In the genomic region with DNA sequence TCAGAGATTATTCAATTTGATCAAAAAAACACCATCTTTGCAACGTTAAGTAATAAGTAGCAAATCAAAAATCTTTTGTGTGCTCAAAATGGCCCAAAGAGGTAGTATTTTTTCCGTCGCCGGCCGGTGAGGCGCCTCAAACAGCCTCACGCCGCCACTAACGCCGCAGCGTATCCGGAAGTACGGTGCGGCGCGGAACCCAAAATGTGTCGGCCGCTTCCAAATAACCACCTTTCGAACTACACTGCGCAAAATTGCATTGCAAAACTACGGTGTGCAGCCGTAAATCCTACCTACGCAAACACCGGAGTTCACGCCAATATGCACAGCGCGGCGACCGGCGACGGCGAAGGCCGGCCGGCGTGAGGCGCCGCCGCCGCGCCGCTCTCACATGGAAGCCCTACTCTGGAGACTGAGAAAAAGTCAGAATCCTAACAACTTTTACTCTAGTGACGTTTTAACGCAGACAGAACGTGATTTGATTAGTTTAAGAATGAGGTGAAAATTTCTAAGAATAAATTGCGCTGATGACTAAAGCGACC, we compare ENCODE assay signal across 4 worm cellular contexts.
TF ChIP-seq lines count a peak whose summit lies in the region.

No protein-coding gene starts in this region.

TF ChIP-seq in whole organism, L2 larva, 48 proteins besides CTCF, POLR2A, EP300 and RAD21:
- TF ChIP-seq Y55F3AM.14 (GFP tag; optimal IDR thresholded peaks at IDR 0.05; lab: Kevin White, UChicago) (no peak), sma-9 (GFP tag; optimal IDR thresholded peaks at IDR 0.05; lab: Kevin White, UChicago) (no peak), sma-9 (tag; optimal IDR thresholded peaks at IDR 0.05; lab: Kevin White, UChicago) (no peak), snpc-4 (tag; optimal IDR thresholded peaks at IDR 0.05; lab: Kevin White, UChicago) (peak; percentile 1)

TF ChIP-seq in whole organism, L4 larva, 104 proteins besides CTCF, POLR2A, EP300 and RAD21 (continues in another document):
- TF ChIP-seq nhr-77 (tag; optimal IDR thresholded peaks at IDR 0.05; lab: Kevin White, UChicago) (no peak), duxl-1 (tag; optimal IDR thresholded peaks at IDR 0.05; lab: Kevin White, UChicago; ENCODE audit: poor library complexity) (no peak), rbr-2 (tag; optimal IDR thresholded peaks at IDR 0.05; lab: Kevin White, UChicago) (no peak), Y5F2A.4 (GFP tag; optimal IDR thresholded peaks at IDR 0.05; lab: Kevin White, UChicago) (no peak), set-16 (GFP tag; IDR thresholded peaks at IDR 0.05; lab: Robert Waterston, UW) (peak; percentile 88), R02D3.7 (tag; optimal IDR thresholded peaks at IDR 0.05; lab: Kevin White, UChicago) (no peak), saeg-2 (GFP tag; IDR thresholded peaks at IDR 0.05; lab: Robert Waterston, UW) (no peak), nhr-10 (tag; optimal IDR thresholded peaks at IDR 0.05; lab: Kevin White, UChicago) (no peak), mep-1 (tag; optimal IDR thresholded peaks at IDR 0.05; lab: Kevin White, UChicago) (no peak), arid-1 (GFP tag; conservative IDR thresholded peaks at IDR 0.05; lab: Robert Waterston, UW) (no peak), lim-7 (GFP tag; IDR thresholded peaks at IDR 0.05; lab: Robert Waterston, UW) (no peak), vab-7 (GFP tag; IDR thresholded peaks at IDR 0.05; lab: Robert Waterston, UW) (no peak), ctbp-1 (GFP tag; IDR thresholded peaks at IDR 0.05; lab: Robert Waterston, UW) (no peak), ceh-20 (GFP tag; IDR thresholded peaks at IDR 0.05; lab: Robert Waterston, UW) (no peak), Y48G9A.11 (GFP tag; IDR thresholded peaks at IDR 0.05; lab: Robert Waterston, UW) (0 out of 2 replicates have a peak, but pooled peaks have one; percentile 26), F10B5.3 (tag; optimal IDR thresholded peaks at IDR 0.05; lab: Kevin White, UChicago) (peak; percentile 54), lin-1 (GFP tag; IDR thresholded peaks at IDR 0.05; lab: Robert Waterston, UW) (no peak), fos-1 (tag; optimal IDR thresholded peaks at IDR 0.05; lab: Kevin White, UChicago) (no peak), snpc-1.2 (GFP tag; IDR thresholded peaks at IDR 0.05; lab: Robert Waterston, UW) (peak; percentile 49; the same call in 1 of the 2 replicates), daf-12 (tag; optimal IDR thresholded peaks at IDR 0.05; lab: Kevin White, UChicago) (no peak), egl-27 (tag; optimal IDR thresholded peaks at IDR 0.05; lab: Kevin White, UChicago) (no peak), F44E2.7 (GFP tag; IDR thresholded peaks at IDR 0.05; lab: Robert Waterston, UW) (no peak), ZK546.5 (tag; optimal IDR thresholded peaks at IDR 0.05; lab: Kevin White, UChicago) (no peak), nhr-6 (tag; optimal IDR thresholded peaks at IDR 0.05; lab: Kevin White, UChicago) (no peak), pha-4 (GFP tag; IDR thresholded peaks at IDR 0.05; lab: Robert Waterston, UW) (no peak), pha-4 (tag; optimal IDR thresholded peaks at IDR 0.05; lab: Kevin White, UChicago) (no peak), zfp-3 (GFP tag; conservative IDR thresholded peaks at IDR 0.05; lab: Robert Waterston, UW) (no peak), dmd-8 (GFP tag; IDR thresholded peaks at IDR 0.05; lab: Robert Waterston, UW) (no peak)

TF ChIP-seq in whole organism, late embryonic, 69 proteins besides CTCF, POLR2A, EP300 and RAD21:
- TF ChIP-seq Y22D7AL.16 (tag; optimal IDR thresholded peaks at IDR 0.05; lab: Kevin White, UChicago) (no peak), npax-4 (tag; optimal IDR thresholded peaks at IDR 0.05; lab: Kevin White, UChicago) (no peak), sdc-2 (tag; optimal IDR thresholded peaks at IDR 0.05; lab: Kevin White, UChicago) (peak; percentile 2), ceh-34 (tag; optimal IDR thresholded peaks at IDR 0.05; lab: Kevin White, UChicago) (no peak), ceh-31 (tag; optimal IDR thresholded peaks at IDR 0.05; lab: Kevin White, UChicago) (no peak)
TF ChIP-seq in whole organism, late embryonic: peak in this region for 1.

TF ChIP-seq in whole organism, young adult, 124 proteins besides CTCF, POLR2A, EP300 and RAD21:
- TF ChIP-seq ztf-28 (GFP tag; IDR thresholded peaks at IDR 0.05; lab: Robert Waterston, UW) = no peak
- peak; percentile 52; the same call in 1 of the 2 replicates for TF ChIP-seq egrh-3 (GFP tag; IDR thresholded peaks at IDR 0.05; lab: Robert Waterston, UW)
- TF ChIP-seq F49E8.2 (tag; optimal IDR thresholded peaks at IDR 0.05; lab: Kevin White, UChicago; ENCODE audit: insufficient read depth) = no peak
- no peak for TF ChIP-seq nhr-179 (tag; optimal IDR thresholded peaks at IDR 0.05; lab: Kevin White, UChicago)
- TF ChIP-seq Y79H2A.3 (GFP tag; conservative IDR thresholded peaks at IDR 0.05; lab: Robert Waterston, UW) = no peak
- TF ChIP-seq let-526 (GFP tag; IDR thresholded peaks at IDR 0.05; lab: Robert Waterston, UW) = no peak
- peak; percentile 8 for TF ChIP-seq madf-10 (tag; optimal IDR thresholded peaks at IDR 0.05; lab: Kevin White, UChicago)
- TF ChIP-seq B0019.2 (GFP tag; conservative IDR thresholded peaks at IDR 0.05; lab: Robert Waterston, UW) = no peak
- no peak for TF ChIP-seq cebp-1 (GFP tag; IDR thresholded peaks at IDR 0.05; lab: Robert Waterston, UW)
- TF ChIP-seq cebp-1 (tag; optimal IDR thresholded peaks at IDR 0.05; lab: Kevin White, UChicago) = no peak
- no peak for TF ChIP-seq B0035.1 (tag; optimal IDR thresholded peaks at IDR 0.05; lab: Kevin White, UChicago)
- no peak for TF ChIP-seq ets-4 (GFP tag; optimal IDR thresholded peaks at IDR 0.05; lab: Kevin White, UChicago)
- TF ChIP-seq egl-44 (GFP tag; IDR thresholded peaks at IDR 0.05; lab: Robert Waterston, UW) = no peak
- no peak for TF ChIP-seq B0336.3 (GFP tag; IDR thresholded peaks at IDR 0.05; lab: Robert Waterston, UW)
- no peak for TF ChIP-seq rcor-1 (GFP tag; IDR thresholded peaks at IDR 0.05; lab: Robert Waterston, UW)
- TF ChIP-seq ceh-27 (GFP tag; optimal IDR thresholded peaks at IDR 0.05; lab: Kevin White, UChicago) = no peak
- TF ChIP-seq F33H1.4 (GFP tag; IDR thresholded peaks at IDR 0.05; lab: Robert Waterston, UW) = no peak
- TF ChIP-seq zim-3 (tag; optimal IDR thresholded peaks at IDR 0.05; lab: Kevin White, UChicago) = no peak
- no peak for TF ChIP-seq T07F8.4 (tag; optimal IDR thresholded peaks at IDR 0.05; lab: Kevin White, UChicago)
- TF ChIP-seq hmg-1.2 (GFP tag; IDR thresholded peaks at IDR 0.05; lab: Robert Waterston, UW) = no peak; the same call in 1 of the 2 replicates
- no peak for TF ChIP-seq madf-6 (GFP tag; IDR thresholded peaks at IDR 0.05; lab: Robert Waterston, UW)
- TF ChIP-seq dpl-1 (GFP tag; optimal IDR thresholded peaks at IDR 0.05; lab: Kevin White, UChicago) = no peak
- TF ChIP-seq snpc-4 (GFP tag; optimal IDR thresholded peaks at IDR 0.05; lab: Kevin White, UChicago) = peak; percentile 66
- peak in 2 of 4 experiments; percentile 88 to 92 for TF ChIP-seq snpc-4 (tag; optimal IDR thresholded peaks at IDR 0.05; lab: Kevin White, UChicago)
- TF ChIP-seq snpc-1.1 (tag; optimal IDR thresholded peaks at IDR 0.05; lab: Kevin White, UChicago; ENCODE audit: insufficient read depth) = peak; percentile 13
- no peak for TF ChIP-seq ama-1 (optimal IDR thresholded peaks at IDR 0.05; lab: Kevin White, UChicago)
- TF ChIP-seq ama-1 (GFP tag; optimal IDR thresholded peaks at IDR 0.05; lab: Kevin White, UChicago) = no peak
- TF ChIP-seq zfh-2 (GFP tag; conservative IDR thresholded peaks at IDR 0.05; lab: Robert Waterston, UW) = peak; percentile 91
- 0 out of 2 replicates have a peak, but pooled peaks have one; percentile 26 for TF ChIP-seq pbrm-1 (GFP tag; IDR thresholded peaks at IDR 0.05; lab: Robert Waterston, UW)
- TF ChIP-seq F52B5.7 (tag; optimal IDR thresholded peaks at IDR 0.05; lab: Kevin White, UChicago) = no peak
- no peak for TF ChIP-seq C17E4.6 (GFP tag; IDR thresholded peaks at IDR 0.05; lab: Robert Waterston, UW)
- 0 out of 2 replicates have a peak, but pooled peaks have one; percentile 8 for TF ChIP-seq lin-26 (GFP tag; IDR thresholded peaks at IDR 0.05; lab: Robert Waterston, UW)
- no peak for TF ChIP-seq F37B4.10 (GFP tag; IDR thresholded peaks at IDR 0.05; lab: Robert Waterston, UW)
- no peak for TF ChIP-seq ztf-26 (tag; optimal IDR thresholded peaks at IDR 0.05; lab: Kevin White, UChicago)
- no peak for TF ChIP-seq attf-6 (GFP tag; IDR thresholded peaks at IDR 0.05; lab: Robert Waterston, UW)
- no peak for TF ChIP-seq ztf-6 (GFP tag; IDR thresholded peaks at IDR 0.05; lab: Robert Waterston, UW)
